Worm (Caenorhabditis elegans): ENCODE results near the gene H04M03.12.

The H04M03.12 gene

ce11 chrIV:5867189-5867588, 36.0 kb downstream of the H04M03.12 start, which contains the start of gene C06E7.88:
Gene C06E7.88, minus strand, starts transcription at chrIV:5867289.
- TF ChIP-seq unc-62 (GFP tag; optimal IDR thresholded peaks at IDR 0.05), result no peak

ce11 chrIV:5865818-5866217, 37.3 kb downstream of the H04M03.12 start, which contains the start of gene spe-27:
Gene spe-27, minus strand, starts transcription at chrIV:5865918.
- TF ChIP-seq unc-62 (GFP tag; optimal IDR thresholded peaks at IDR 0.05), result no peak

DNA sequence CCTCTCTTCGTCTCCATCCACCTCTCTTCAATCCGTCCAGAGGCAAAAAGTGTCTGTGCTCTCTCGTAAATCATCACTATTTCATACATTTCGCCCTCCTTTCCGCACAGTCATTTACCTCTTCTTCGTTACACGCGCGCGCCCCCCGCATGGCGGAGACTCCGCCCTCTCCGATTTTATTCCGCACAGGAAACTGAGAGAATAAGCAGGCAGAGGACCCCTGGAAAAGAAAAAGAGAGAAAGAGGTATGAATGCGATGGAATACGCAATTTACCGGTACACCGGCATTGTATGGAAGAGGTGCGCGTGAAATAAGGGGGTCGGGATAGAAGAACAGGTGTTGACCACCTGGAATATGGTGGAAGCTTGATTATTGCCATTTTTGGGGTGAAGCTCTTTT, 42.4 kb downstream of the H04M03.12 start:
- TF ChIP-seq unc-62 (GFP tag; optimal IDR thresholded peaks at IDR 0.05), result no peak

ce11 chrIV:5859876-5860275, 43.3 kb downstream of the H04M03.12 start, which contains the start of gene C06E7.4:
Gene C06E7.4, minus strand, starts transcription at chrIV:5859976.
- TF ChIP-seq unc-62 (GFP tag; optimal IDR thresholded peaks at IDR 0.05), result no peak

- no peak for TF ChIP-seq unc-62 (GFP tag; optimal IDR thresholded peaks at IDR 0.05)
Observed at ce11 chrIV:5858212-5858611, 44.9 kb downstream of the H04M03.12 start.

- no peak for TF ChIP-seq unc-62 (GFP tag; optimal IDR thresholded peaks at IDR 0.05)
Observed at ce11 chrIV:5856975-5857374, 46.2 kb downstream of the H04M03.12 start.

- no peak for TF ChIP-seq unc-62 (GFP tag; optimal IDR thresholded peaks at IDR 0.05)
Observed at ce11 chrIV:5855608-5856007, 47.5 kb downstream of the H04M03.12 start.

DNA sequence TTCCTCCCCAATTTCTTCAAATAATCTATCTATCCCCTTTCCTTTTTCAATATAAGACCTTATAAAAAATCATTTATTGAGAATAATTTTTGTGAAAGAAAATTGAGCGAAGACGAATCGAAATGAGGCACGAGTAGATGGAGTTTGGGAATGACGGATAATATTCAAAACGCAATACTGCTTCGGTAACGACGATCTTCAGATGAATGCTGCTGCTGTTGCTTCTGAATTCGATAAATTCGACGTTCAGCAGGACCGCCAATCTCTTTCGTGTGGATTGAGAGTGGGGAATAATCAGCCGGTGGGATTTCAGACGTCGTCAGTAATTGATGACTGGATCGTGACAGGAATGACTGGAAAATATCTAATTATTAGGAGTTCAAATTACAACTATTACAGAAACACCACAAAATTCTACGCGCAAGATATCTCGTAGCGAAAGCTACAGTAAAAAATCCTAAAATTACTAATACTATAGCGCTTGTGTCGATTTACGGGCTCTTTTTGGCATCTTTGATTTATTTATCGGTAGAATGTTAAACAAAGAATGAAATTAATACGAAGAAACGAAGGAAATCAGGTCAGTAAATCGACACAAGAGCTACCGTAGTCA, 52.3 kb downstream of the H04M03.12 start:
- TF ChIP-seq unc-62 (GFP tag; optimal IDR thresholded peaks at IDR 0.05), result no peak

Data from whole organism, dauer.